Worm (Caenorhabditis elegans): Measurements from ENCODE around the gene F32E10.9.

DNA sequence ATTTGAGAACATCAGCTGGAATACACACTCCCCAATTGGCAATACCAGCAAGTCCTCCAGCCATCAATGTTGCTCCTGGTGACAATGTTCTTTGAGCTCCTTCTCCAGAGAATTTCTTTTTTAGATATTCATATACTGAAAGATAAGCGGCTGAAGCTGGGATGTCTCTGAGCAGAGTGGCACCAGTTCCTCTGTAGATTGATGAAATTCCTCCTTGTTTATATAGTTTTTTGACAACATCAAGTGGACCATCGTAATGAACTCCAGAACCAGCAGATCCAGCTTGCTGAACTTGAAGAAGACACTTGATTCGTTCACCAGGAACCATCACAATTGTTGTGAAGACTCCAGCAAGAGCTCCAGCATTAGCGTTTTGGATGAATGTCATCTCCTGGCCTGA lies 11.7 kb downstream of the F32E10.9 start:
- TF ChIP-seq mep-1 (tag; optimal IDR thresholded peaks at IDR 0.05) (no peak), nhr-28 (tag; optimal IDR thresholded peaks at IDR 0.05) (no peak), blmp-1 (tag; optimal IDR thresholded peaks at IDR 0.05) (no peak), dpl-1 (GFP tag; optimal IDR thresholded peaks at IDR 0.05) (no peak), nhr-76 (tag; optimal IDR thresholded peaks at IDR 0.05) (no peak), pax-3 (tag; optimal IDR thresholded peaks at IDR 0.05) (no peak), xbp-1 (tag; optimal IDR thresholded peaks at IDR 0.05) (no peak), elt-3 (tag; optimal IDR thresholded peaks at IDR 0.05) (no peak), egl-27 (tag; optimal IDR thresholded peaks at IDR 0.05) (no peak)
